Worm (Caenorhabditis elegans) whole organism, L3 larva: Measurements from ENCODE around the gene F58F12.3.

Experiments
- ZK546.5 ChIP-seq: sonication (generic microtip); optimal IDR thresholded peaks from 2 replicates; lab custom pipeline; 2017; ENCODE audit warnings: missing biosample characterization, missing genetic modification characterization
- aly-2 ChIP-seq: fragments of 150-350 bp; optimal IDR thresholded peaks from 2 replicates; lab custom pipeline; 2014; ENCODE audit warnings: missing biosample characterization, missing genetic modification characterization
- ama-1 ChIP-seq: fragments of 150-350 bp; optimal IDR thresholded peaks from 2 replicates; lab custom pipeline; 2018
- ceh-16 ChIP-seq: sonication (generic microtip); optimal IDR thresholded peaks from 2 replicates; lab custom pipeline; 2017; ENCODE audit warnings: missing biosample characterization, missing genetic modification characterization
- ceh-28 ChIP-seq: fragments of 150-350 bp; optimal IDR thresholded peaks from 2 replicates; lab custom pipeline; 2014; ENCODE audit warnings: missing biosample characterization, missing genetic modification reagents, missing genetic modification characterization
- ceh-9 ChIP-seq: sonication (generic microtip); optimal IDR thresholded peaks from 2 replicates; lab custom pipeline; 2018; ENCODE audit warnings: missing biosample characterization, missing genetic modification characterization
- daf-12 ChIP-seq: fragments of 150-350 bp; optimal IDR thresholded peaks from 2 replicates; lab custom pipeline; 2014; ENCODE audit warnings: missing biosample characterization, missing genetic modification reagents, missing genetic modification characterization
- egl-27 ChIP-seq: sonication (generic microtip); optimal IDR thresholded peaks from 4 replicates; lab custom pipeline; 2017; ENCODE audit warnings: missing biosample characterization, missing genetic modification reagents, missing genetic modification characterization
- egl-5 ChIP-seq: fragments of 150-350 bp; optimal IDR thresholded peaks from 2 replicates; lab custom pipeline; 2017; ENCODE audit warnings: missing biosample characterization, missing genetic modification reagents, missing genetic modification characterization, inconsistent platforms
- elt-1 ChIP-seq: fragments of 150-350 bp; optimal IDR thresholded peaks from 2 replicates; lab custom pipeline; 2014; ENCODE audit warnings: missing biosample characterization, missing genetic modification characterization
- elt-2 ChIP-seq: sonication (generic microtip); optimal IDR thresholded peaks from 2 replicates; lab custom pipeline; 2016; ENCODE audit warnings: missing genetic modification reagents, mild to moderate bottlenecking, missing genetic modification characterization, missing compliant biosample characterization
- elt-3 ChIP-seq, 3 experiments: fragments of 150-350 bp in 1 of 3; sonication (generic microtip) in 2 of 3; optimal IDR thresholded peaks; 2 replicates in 2 of 3; 4 replicates in 1 of 3; lab custom pipeline; 2014 to 2017; ENCODE audit warnings: missing biosample characterization in 3 of 3, missing genetic modification characterization in 3 of 3
- eor-1 ChIP-seq, 2 experiments: fragments of 150-350 bp; optimal IDR thresholded peaks; 2 replicates each; lab custom pipeline; 2014 to 2018; ENCODE audit warnings: missing biosample characterization in 2 of 2, missing genetic modification characterization in 2 of 2
- fkh-10 ChIP-seq: sonication (generic microtip); optimal IDR thresholded peaks from 2 replicates; lab custom pipeline; 2017; ENCODE audit warnings: missing biosample characterization, missing genetic modification reagents, missing genetic modification characterization
- fos-1 ChIP-seq: fragments of 150-350 bp; optimal IDR thresholded peaks from 2 replicates; lab custom pipeline; 2014; ENCODE audit warnings: missing biosample characterization, missing genetic modification characterization
- hmg-11 ChIP-seq: sonication (generic microtip); optimal IDR thresholded peaks from 2 replicates; lab custom pipeline; 2016; ENCODE audit warnings: missing genetic modification characterization, missing compliant biosample characterization
- jun-1 ChIP-seq: fragments of 150-350 bp; optimal IDR thresholded peaks from 2 replicates; lab custom pipeline; 2014; ENCODE audit warnings: missing biosample characterization, missing genetic modification reagents, missing genetic modification characterization
- lin-15B ChIP-seq: fragments of 150-350 bp; optimal IDR thresholded peaks from 2 replicates; lab custom pipeline; 2014; ENCODE audit warnings: missing biosample characterization, missing genetic modification characterization
- lin-39 ChIP-seq: fragments of 150-350 bp; optimal IDR thresholded peaks from 2 replicates; lab custom pipeline; 2018; ENCODE audit warnings: missing biosample characterization, missing genetic modification reagents, missing genetic modification characterization
- lsy-12 ChIP-seq: sonication (generic microtip); optimal IDR thresholded peaks from 2 replicates; lab custom pipeline; 2016; ENCODE audit warnings: mild to moderate bottlenecking, missing genetic modification characterization, missing compliant biosample characterization
- mdl-1 ChIP-seq: fragments of 150-350 bp; optimal IDR thresholded peaks from 2 replicates; lab custom pipeline; 2014; ENCODE audit warnings: missing biosample characterization, missing genetic modification characterization
- mml-1 ChIP-seq: fragments of 150-350 bp; sonication (generic microtip); optimal IDR thresholded peaks from 3 replicates; lab custom pipeline; 2014; ENCODE audit warnings: missing biosample characterization, missing genetic modification characterization
- nfya-1 ChIP-seq: sonication (generic microtip); optimal IDR thresholded peaks from 2 replicates; lab custom pipeline; 2017; ENCODE audit warnings: missing genetic modification characterization, mild to moderate bottlenecking, missing compliant biosample characterization, antibody characterized with exemption, moderate library complexity; ENCODE audit not compliant: insufficient read depth
- nhr-12 ChIP-seq: fragments of 150-350 bp; optimal IDR thresholded peaks from 2 replicates; lab custom pipeline; 2014; ENCODE audit warnings: missing biosample characterization, missing genetic modification characterization
- nhr-23 ChIP-seq: fragments of 150-350 bp; optimal IDR thresholded peaks from 2 replicates; lab custom pipeline; 2014; ENCODE audit warnings: missing biosample characterization, missing genetic modification reagents, missing genetic modification characterization
- nhr-237 ChIP-seq: fragments of 150-350 bp; optimal IDR thresholded peaks from 2 replicates; lab custom pipeline; 2014; ENCODE audit warnings: missing biosample characterization, missing genetic modification characterization
- nhr-25 ChIP-seq: sonication (generic microtip); optimal IDR thresholded peaks from 2 replicates; lab custom pipeline; 2017; ENCODE audit warnings: missing biosample characterization, missing genetic modification characterization
- nhr-43 ChIP-seq: sonication (generic microtip); optimal IDR thresholded peaks from 2 replicates; lab custom pipeline; 2016; ENCODE audit warnings: mild to moderate bottlenecking, missing genetic modification characterization, missing compliant biosample characterization; ENCODE audit not compliant: poor library complexity, severe bottlenecking
- nhr-67 ChIP-seq: fragments of 150-350 bp; optimal IDR thresholded peaks from 2 replicates; lab custom pipeline; 2014; ENCODE audit warnings: missing biosample characterization, missing genetic modification characterization
- nhr-76 ChIP-seq: fragments of 150-350 bp; sonication (generic microtip); optimal IDR thresholded peaks from 5 replicates; lab custom pipeline; 2014; ENCODE audit warnings: missing biosample characterization, missing genetic modification characterization
- nhr-77 ChIP-seq: fragments of 150-350 bp; optimal IDR thresholded peaks from 2 replicates; lab custom pipeline; 2014; ENCODE audit warnings: missing biosample characterization, missing genetic modification characterization
- pha-4 ChIP-seq: fragments of 150-350 bp; optimal IDR thresholded peaks from 2 replicates; lab custom pipeline; 2014; ENCODE audit warnings: missing biosample characterization, missing genetic modification reagents, missing genetic modification characterization
- pqm-1 ChIP-seq: fragments of 150-350 bp; optimal IDR thresholded peaks from 2 replicates; lab custom pipeline; 2017; ENCODE audit warnings: missing biosample characterization, missing genetic modification characterization, inconsistent platforms
- skn-1 ChIP-seq: fragments of 150-350 bp; optimal IDR thresholded peaks from 2 replicates; lab custom pipeline; 2014; ENCODE audit warnings: missing biosample characterization, missing genetic modification characterization
- tbx-2 ChIP-seq: sonication (generic microtip); optimal IDR thresholded peaks from 2 replicates; lab custom pipeline; 2016; ENCODE audit warnings: mild to moderate bottlenecking, missing genetic modification characterization, missing compliant biosample characterization
- unc-39 ChIP-seq: sonication (generic microtip); optimal IDR thresholded peaks from 4 replicates; lab custom pipeline; 2017; ENCODE audit warnings: missing biosample characterization, missing genetic modification characterization
- unc-62 ChIP-seq: fragments of 150-350 bp; sonication (generic microtip); optimal IDR thresholded peaks from 4 replicates; lab custom pipeline; 2014; ENCODE audit warnings: missing biosample characterization, missing genetic modification reagents, missing genetic modification characterization
- zag-1 ChIP-seq: fragments of 150-350 bp; optimal IDR thresholded peaks from 2 replicates; lab custom pipeline; 2014; ENCODE audit warnings: missing biosample characterization, missing genetic modification characterization
- ztf-11 ChIP-seq: fragments of 150-350 bp; optimal IDR thresholded peaks from 2 replicates; lab custom pipeline; 2014; ENCODE audit warnings: missing biosample characterization, missing genetic modification characterization

Gene F58F12.3

DNA sequence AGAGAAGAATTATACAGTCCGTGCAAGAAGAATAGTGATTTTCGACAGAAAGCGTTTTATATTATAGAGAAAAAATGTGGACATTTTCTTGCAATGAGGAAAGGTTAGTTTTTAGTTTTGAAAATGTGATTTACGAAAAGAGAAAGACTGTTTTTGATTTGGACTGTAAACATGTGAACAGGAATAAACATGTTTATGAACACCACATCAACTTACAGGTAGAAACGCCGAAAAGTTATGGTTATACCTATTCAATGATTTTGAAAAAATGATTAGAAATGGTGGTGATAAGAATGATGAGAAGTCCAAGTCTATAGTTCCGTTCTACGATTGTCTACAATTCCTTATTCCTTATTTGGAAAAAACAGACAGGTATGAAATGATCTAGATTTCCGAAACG is 46.6 kb downstream of the F58F12.3 start:
- TF ChIP-seq nhr-76 (tag; lab: Kevin White, UChicago) (no peak), nhr-77 (tag; lab: Kevin White, UChicago) (no peak), nhr-12 (tag; lab: Kevin White, UChicago) (no peak), nfya-1 (tag; lab: Kevin White, UChicago) (no peak), elt-1 (tag; lab: Kevin White, UChicago) (no peak), ama-1 (lab: Kevin White, UChicago) (no peak), lsy-12 (tag; lab: Kevin White, UChicago) (no peak)
- TF ChIP-seq, all 47 proteins: peak for 0

DNA sequence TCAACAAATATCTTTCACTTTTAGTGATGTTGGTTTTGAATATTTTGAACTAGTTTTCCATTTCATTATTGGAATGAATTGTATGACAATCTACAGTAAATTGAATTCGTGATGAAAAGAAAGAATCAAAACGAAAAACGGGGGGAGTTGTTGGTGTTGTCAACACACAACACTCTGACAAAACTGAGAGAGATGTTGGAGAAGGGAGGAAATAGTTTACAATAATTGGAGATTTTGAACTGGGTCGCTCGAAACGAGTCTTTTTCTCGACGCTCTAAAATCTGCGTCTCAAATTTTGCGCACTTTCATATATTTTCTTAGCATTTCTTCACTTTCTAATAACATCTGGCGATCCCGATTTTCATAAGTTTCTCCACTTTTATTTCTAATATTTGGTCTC is 47.2 kb downstream of the F58F12.3 start, which contains the start of gene txt-18:
Gene txt-18, plus strand, starts transcription at position 180 of the 400 bp plus-strand sequence.
- TF ChIP-seq jun-1 (tag; lab: Kevin White, UChicago) (no peak), nfya-1 (tag; lab: Kevin White, UChicago) (peak; percentile 23), ama-1 (lab: Kevin White, UChicago) (no peak), nhr-237 (tag; lab: Kevin White, UChicago) (no peak), ztf-11 (tag; lab: Kevin White, UChicago) (no peak), mdl-1 (no peak), nhr-25 (tag; lab: Kevin White, UChicago) (peak; percentile 13), unc-39 (tag; lab: Kevin White, UChicago) (no peak), ceh-16 (tag; lab: Kevin White, UChicago) (no peak), elt-3 (tag; optimal IDR thresholded peaks at IDR 0.05; lab: Kevin White, UChicago) (no peak), lin-15B (tag; lab: Kevin White, UChicago) (no peak), nhr-23 (tag; lab: Kevin White, UChicago) (peak; percentile 41), zag-1 (no peak), ceh-9 (tag; lab: Kevin White, UChicago) (no peak), elt-1 (tag; lab: Kevin White, UChicago) (no peak), tbx-2 (tag; lab: Kevin White, UChicago) (no peak), nhr-12 (tag; lab: Kevin White, UChicago) (no peak), ZK546.5 (no peak), elt-2 (tag; lab: Kevin White, UChicago) (no peak), eor-1 (tag; optimal IDR thresholded peaks at IDR 0.05; lab: Kevin White, UChicago) (no peak), pha-4 (tag; lab: Kevin White, UChicago) (peak; percentile 81), nhr-67 (tag; lab: Kevin White, UChicago) (no peak)

DNA sequence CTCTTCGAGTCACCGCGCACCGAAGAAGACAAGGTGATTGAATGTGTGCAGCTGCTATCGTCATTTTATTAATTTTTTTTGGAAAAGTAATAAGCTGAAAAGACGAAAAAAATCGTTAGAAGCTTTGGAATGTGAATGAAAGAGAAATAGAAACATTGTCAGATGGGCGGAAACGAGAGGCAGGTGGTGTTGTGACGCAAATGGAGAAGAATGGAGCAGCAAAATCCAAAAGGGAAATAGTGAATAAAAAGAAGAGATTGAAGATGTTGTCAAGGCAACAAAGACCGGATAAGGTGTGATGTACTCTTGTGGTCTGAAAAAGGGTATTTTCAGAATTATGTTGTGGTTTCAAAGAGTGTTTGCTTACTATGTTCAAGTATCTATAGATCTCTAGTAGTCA is 48.6 kb downstream of the F58F12.3 start:
- TF ChIP-seq skn-1 (tag; lab: Kevin White, UChicago) = no peak
- no peak for TF ChIP-seq daf-12 (tag; lab: Kevin White, UChicago)
- no peak for TF ChIP-seq nhr-77 (tag; lab: Kevin White, UChicago)
- TF ChIP-seq pha-4 (tag; lab: Kevin White, UChicago) = no peak
- no peak for TF ChIP-seq mml-1 (tag; lab: Kevin White, UChicago)
- no peak for TF ChIP-seq egl-27

DNA sequence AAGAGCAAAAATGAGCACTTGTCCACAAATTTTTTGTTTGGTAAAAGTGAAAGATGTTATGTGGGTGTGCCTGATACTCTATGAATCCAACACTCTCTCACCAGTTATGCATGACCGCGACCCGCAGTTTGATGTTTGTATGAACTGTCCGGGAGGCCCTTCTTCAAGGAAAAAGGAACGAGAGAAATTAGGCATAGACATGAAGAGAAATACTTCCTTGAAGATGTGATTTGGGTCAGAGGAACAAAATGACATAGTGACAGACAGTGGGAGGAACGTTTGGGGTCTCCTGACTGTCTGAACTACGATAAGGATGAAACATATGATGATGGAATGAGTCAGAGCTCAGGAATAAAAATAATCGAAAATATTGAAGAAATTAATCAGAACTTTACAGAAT is 50.0 kb downstream of the F58F12.3 start:
- no peak for TF ChIP-seq egl-5 (tag; lab: Kevin White, UChicago)
- no peak for TF ChIP-seq skn-1 (tag; lab: Kevin White, UChicago)
- TF ChIP-seq hmg-11 (tag; lab: Kevin White, UChicago) = no peak
- peak; percentile 57 for TF ChIP-seq pqm-1 (tag; lab: Kevin White, UChicago)
- TF ChIP-seq nhr-23 (tag; lab: Kevin White, UChicago) = peak; percentile 73
- TF ChIP-seq fkh-10 (GFP tag; lab: Kevin White, UChicago) = no peak
- no peak for TF ChIP-seq eor-1 (tag; optimal IDR thresholded peaks at IDR 0.05; lab: Kevin White, UChicago)
- no peak for TF ChIP-seq lin-39 (tag; lab: Kevin White, UChicago)
- peak; percentile 25 for TF ChIP-seq pha-4 (tag; lab: Kevin White, UChicago)
- no peak for TF ChIP-seq unc-62 (GFP tag; lab: Kevin White, UChicago)

DNA sequence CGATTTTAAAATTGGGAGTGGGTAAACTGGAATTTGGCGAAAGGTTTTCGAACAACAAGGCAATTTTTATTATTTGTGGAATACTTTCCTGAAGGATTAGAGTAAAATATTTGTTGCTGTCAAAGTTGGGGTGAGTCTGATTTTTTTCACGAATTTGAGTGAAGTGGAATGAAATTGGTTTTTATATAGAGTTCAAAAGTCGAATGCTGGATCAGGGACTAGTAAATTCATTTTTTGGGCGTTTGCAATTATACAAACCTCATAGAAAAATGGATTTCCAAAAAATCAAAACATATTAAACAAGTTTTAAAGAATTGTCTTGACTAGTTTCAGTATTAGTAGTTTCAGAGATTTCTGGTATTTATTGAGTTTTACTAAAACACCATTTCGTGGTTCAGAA is 51.1 kb downstream of the F58F12.3 start, which contains the start of gene C32D5.7:
Gene C32D5.7, minus strand, starts transcription at position 101 of the 400 bp plus-strand sequence.
- TF ChIP-seq nhr-43 (tag; lab: Kevin White, UChicago) (no peak), pha-4 (tag; lab: Kevin White, UChicago) (no peak), nhr-25 (tag; lab: Kevin White, UChicago) (no peak), ceh-16 (tag; lab: Kevin White, UChicago) (no peak), fos-1 (tag; lab: Kevin White, UChicago) (no peak), ama-1 (lab: Kevin White, UChicago) (no peak), nhr-67 (tag; lab: Kevin White, UChicago) (no peak), pqm-1 (tag; lab: Kevin White, UChicago) (no peak), aly-2 (tag; lab: Kevin White, UChicago) (no peak), ceh-28 (tag; lab: Kevin White, UChicago) (no peak), lin-15B (tag; lab: Kevin White, UChicago) (no peak), mml-1 (tag; lab: Kevin White, UChicago) (no peak), ztf-11 (tag; lab: Kevin White, UChicago) (no peak), nhr-76 (tag; lab: Kevin White, UChicago) (no peak), unc-62 (GFP tag; lab: Kevin White, UChicago) (no peak), nfya-1 (tag; lab: Kevin White, UChicago) (no peak), egl-5 (tag; lab: Kevin White, UChicago) (no peak), lsy-12 (tag; lab: Kevin White, UChicago) (no peak), hmg-11 (tag; lab: Kevin White, UChicago) (no peak), jun-1 (tag; lab: Kevin White, UChicago) (no peak)
